Fruit fly (Drosophila melanogaster): ENCODE results near the gene CG11756.

CG11756 gene

DNA sequence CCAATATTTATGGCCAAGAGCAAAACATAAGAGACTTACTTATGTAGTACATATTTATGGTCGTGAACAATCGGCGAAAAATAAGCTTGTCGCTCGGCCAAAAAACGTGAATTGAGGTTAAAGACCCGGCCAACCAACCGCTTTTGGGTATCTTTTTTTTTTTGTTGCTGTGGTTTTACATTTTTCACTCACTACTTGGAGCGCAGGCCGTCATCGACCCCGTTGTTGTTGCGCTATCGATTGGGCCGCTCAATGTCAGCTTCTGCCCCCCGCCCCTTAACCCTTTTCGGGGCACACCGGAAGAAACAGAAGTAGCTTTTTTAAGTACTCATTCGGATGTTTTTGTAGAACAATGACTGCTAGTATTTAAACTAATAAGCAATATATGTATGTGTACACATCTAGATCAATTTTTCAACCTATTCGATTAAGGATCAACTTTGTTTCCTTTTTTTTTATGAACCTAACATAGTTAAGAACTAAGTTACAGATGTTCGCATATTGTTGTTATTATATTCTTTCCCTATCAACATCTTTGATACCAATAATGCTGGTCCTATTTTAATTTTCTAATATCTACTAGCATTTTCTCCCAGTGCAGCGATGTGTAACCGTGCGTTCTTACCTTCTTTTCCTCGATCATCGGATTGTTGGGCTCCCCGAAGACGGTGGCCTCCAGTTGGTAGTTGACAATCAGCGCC, 9.7 kb upstream of the CG11756 start (continued):
- TF ChIP-seq ftz-f1 (GFP tag; optimal IDR thresholded peaks at IDR 0.05) (peak; percentile 43), vfl (GFP tag; optimal IDR thresholded peaks at IDR 0.05) (no peak), CG1832 (GFP tag; optimal IDR thresholded peaks at IDR 0.05) (no peak), C15 (GFP tag; IDR thresholded peaks at IDR 0.05) (no peak), CG3065 (GFP tag; optimal IDR thresholded peaks at IDR 0.05) (peak; percentile 8), gem (tag; optimal IDR thresholded peaks at IDR 0.05) (no peak), CG13287 (GFP tag; IDR thresholded peaks at IDR 0.05; ENCODE audit: partially characterized antibody) (no peak), CG33557 (GFP tag; optimal IDR thresholded peaks at IDR 0.05) (peak; percentile 67), CG1602 (GFP tag; optimal IDR thresholded peaks at IDR 0.05) (peak; percentile 64), CG15696 (tag; optimal IDR thresholded peaks at IDR 0.05) (peak; percentile 22), mirr (GFP tag; optimal IDR thresholded peaks at IDR 0.05) (peak; percentile 29), ro (GFP tag; IDR thresholded peaks at IDR 0.05) (no peak), Dfd (GFP tag; optimal IDR thresholded peaks at IDR 0.05) (no peak), sisA (GFP tag; IDR thresholded peaks at IDR 0.05) (peak; percentile 69), Drgx (GFP tag; IDR thresholded peaks at IDR 0.05) (peak; percentile 26; the same call in 1 of the 2 replicates), ttk (GFP tag; IDR thresholded peaks at IDR 0.05) (0 out of 2 replicates have a peak, but pooled peaks have one; percentile 38), luna (GFP tag; optimal IDR thresholded peaks at IDR 0.05) (no peak), bbx (GFP tag; IDR thresholded peaks at IDR 0.05; ENCODE audit: partially characterized antibody) (no peak), Hey (tag; optimal IDR thresholded peaks at IDR 0.05) (no peak), so (GFP tag; IDR thresholded peaks at IDR 0.05) (peak; percentile 66; the same call in 1 of the 3 replicates), CG6654 (GFP tag; optimal IDR thresholded peaks at IDR 0.05) (peak; percentile 48), otp (GFP tag; IDR thresholded peaks at IDR 0.05) (no peak), Spps (tag; optimal IDR thresholded peaks at IDR 0.05) (no peak), ato (GFP tag; IDR thresholded peaks at IDR 0.05; ENCODE audit: partially characterized antibody) (no peak), CG10274 (GFP tag; optimal IDR thresholded peaks at IDR 0.05) (peak; percentile 15), zf30C (GFP tag; optimal IDR thresholded peaks at IDR 0.05) (peak; percentile 52), CG4820 (GFP tag; optimal IDR thresholded peaks at IDR 0.05) (peak; percentile 77), CG8478 (optimal IDR thresholded peaks at IDR 0.05) (no peak), CG14965 (GFP tag; optimal IDR thresholded peaks at IDR 0.05; ENCODE audit: borderline replicate concordance) (no peak), Optix (GFP tag; IDR thresholded peaks at IDR 0.05) (no peak), CG11398 (GFP tag; optimal IDR thresholded peaks at IDR 0.05) (peak; percentile 50), CG12744 (GFP tag; optimal IDR thresholded peaks at IDR 0.05) (peak; percentile 23), Nf-YB (GFP tag; optimal IDR thresholded peaks at IDR 0.05) (no peak), hb (GFP tag; IDR thresholded peaks at IDR 0.05; ENCODE audit: partially characterized antibody) (no peak), btn (GFP tag; optimal IDR thresholded peaks at IDR 0.05) (peak; percentile 51), cato (GFP tag; optimal IDR thresholded peaks at IDR 0.05; ENCODE audit: borderline replicate concordance) (peak; percentile 5), CG32772 (GFP tag; IDR thresholded peaks at IDR 0.05) (peak; percentile 23; the same call in 1 of the 2 replicates), Asciz (GFP tag; optimal IDR thresholded peaks at IDR 0.05) (no peak), kah (GFP tag; optimal IDR thresholded peaks at IDR 0.05) (peak; percentile 13), sna (GFP tag; IDR thresholded peaks at IDR 0.05; ENCODE audit: partially characterized antibody) (no peak), lola (GFP tag; optimal IDR thresholded peaks at IDR 0.05) (peak in 1 of 3 experiments; percentile 76), sens (GFP tag) (peak; percentile 95), da (GFP tag; optimal IDR thresholded peaks at IDR 0.05) (no peak), CG4730 (GFP tag; IDR thresholded peaks at IDR 0.05) (no peak), dimm (GFP tag; IDR thresholded peaks at IDR 0.05) (no peak), CG12942 (GFP tag; optimal IDR thresholded peaks at IDR 0.05) (peak; percentile 52), slou (GFP tag; optimal IDR thresholded peaks at IDR 0.05) (peak; percentile 26), chif (GFP tag; optimal IDR thresholded peaks at IDR 0.05) (peak; percentile 75 to 77), CG12104 (GFP tag; optimal IDR thresholded peaks at IDR 0.05) (peak; percentile 82), CG16815 (GFP tag; optimal IDR thresholded peaks at IDR 0.05) (peak; percentile 51)
